Worm (Caenorhabditis elegans): Measurements from ENCODE around the gene C02D5.4.

DNA sequence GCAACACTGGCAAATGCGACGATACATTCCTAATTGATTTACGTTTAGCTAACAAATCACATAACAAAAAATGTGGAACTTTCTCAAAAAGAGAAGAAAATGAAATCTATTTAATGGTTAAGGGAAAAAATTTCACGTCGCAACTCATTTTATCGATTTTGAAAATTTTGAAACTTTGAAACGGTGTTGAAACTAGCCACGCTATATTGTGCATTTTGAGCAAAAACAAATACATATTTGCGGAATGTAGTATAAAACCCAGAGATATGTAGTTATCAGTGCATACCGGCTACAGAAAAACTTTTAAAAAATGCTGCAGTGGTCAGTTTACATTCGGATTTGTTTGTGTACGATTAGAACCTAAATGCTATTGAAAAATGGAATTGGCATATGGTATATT, 41.7 kb downstream of the C02D5.4 start, which contains the start of gene C06E1.7:
- TF ChIP-seq ztf-4 (tag; optimal IDR thresholded peaks at IDR 0.05) (no peak), ceh-16 (tag; optimal IDR thresholded peaks at IDR 0.05) (no peak), elt-3 (tag; optimal IDR thresholded peaks at IDR 0.05) (no peak), alr-1 (tag; optimal IDR thresholded peaks at IDR 0.05) (no peak), egl-27 (tag; optimal IDR thresholded peaks at IDR 0.05) (no peak), nhr-25 (tag; optimal IDR thresholded peaks at IDR 0.05) (no peak), unc-55 (GFP tag; optimal IDR thresholded peaks at IDR 0.05) (no peak), elt-1 (tag; optimal IDR thresholded peaks at IDR 0.05) (no peak), zag-1 (tag; optimal IDR thresholded peaks at IDR 0.05) (no peak), ama-1 (optimal IDR thresholded peaks at IDR 0.05) (no peak), lin-39 (tag; optimal IDR thresholded peaks at IDR 0.05) (no peak), nhr-10 (tag; optimal IDR thresholded peaks at IDR 0.05) (no peak), R02D3.7 (tag; optimal IDR thresholded peaks at IDR 0.05) (no peak), nhr-11 (tag; optimal IDR thresholded peaks at IDR 0.05) (no peak)

Data from whole organism, L2 larva.